Fruit fly (Drosophila melanogaster) whole organism, embryonic: ENCODE measurements around the gene Fer3HCH.

Source experiments
- Awh ChIP-seq: fragments of 200-800 bp; sonication (Bioruptor generic); IDR thresholded peaks from 2 replicates; pipeline ENCODE4, ENCODE4 v1.3.6; 2022; ENCODE audit warnings: missing biosample characterization, missing genetic modification characterization
- C15 ChIP-seq: fragments of 200-800 bp; sonication (Bioruptor generic); IDR thresholded peaks from 3 replicates; pipeline ENCODE4 v1.3.6; 2022; ENCODE audit warnings: missing biosample characterization, missing genetic modification characterization
- CG10267 ChIP-seq: fragments of 200-800 bp; sonication (Bioruptor generic); optimal IDR thresholded peaks from 2 replicates; lab custom pipeline; 2018; ENCODE audit warnings: missing biosample characterization, mild to moderate bottlenecking, missing genetic modification characterization, moderate library complexity
- CG12769 ChIP-seq: fragments of 200-800 bp; sonication (Bioruptor generic); optimal IDR thresholded peaks from 2 replicates; lab custom pipeline; 2019; ENCODE audit warnings: missing biosample characterization, mild to moderate bottlenecking, missing genetic modification characterization, moderate library complexity
- CG14965 ChIP-seq: fragments of 200-800 bp; sonication (Bioruptor generic); optimal IDR thresholded peaks from 2 replicates; lab custom pipeline; 2016; ENCODE audit warnings: missing biosample characterization, missing genetic modification characterization, borderline replicate concordance
- CG1529 ChIP-seq: fragments of 200-800 bp; sonication (Bioruptor generic); optimal IDR thresholded peaks from 3 replicates; lab custom pipeline; 2018; ENCODE audit warnings: missing biosample characterization, missing genetic modification characterization
- CG15514 ChIP-seq: fragments of 200-800 bp; sonication (Bioruptor generic); optimal IDR thresholded peaks from 3 replicates; lab custom pipeline; 2017; ENCODE audit warnings: missing biosample characterization, missing genetic modification characterization, mild to moderate bottlenecking, moderate library complexity, missing genetic modification reagents
- CG16813 ChIP-seq: fragments of 200-800 bp; sonication (Bioruptor generic); IDR thresholded peaks from 3 replicates; pipeline ENCODE4 v1.3.6; 2022; ENCODE audit warnings: missing biosample characterization, missing genetic modification characterization; ENCODE audit not compliant: partially characterized antibody
- CG17186 ChIP-seq: fragments of 200-800 bp; sonication (Bioruptor generic); optimal IDR thresholded peaks from 3 replicates; lab custom pipeline; 2017; ENCODE audit warnings: missing biosample characterization, missing genetic modification reagents, missing genetic modification characterization
- CG1792 ChIP-seq: fragments of 200-800 bp; sonication (Bioruptor generic); optimal IDR thresholded peaks from 2 replicates; lab custom pipeline; 2016; ENCODE audit warnings: missing biosample characterization, missing genetic modification characterization
- CG2199 ChIP-seq: fragments of 200-800 bp; sonication (Bioruptor generic); IDR thresholded peaks from 3 replicates; pipeline ENCODE4 v1.3.6; 2022; ENCODE audit warnings: missing biosample characterization, missing genetic modification characterization
- CG3163 ChIP-seq: fragments of 200-800 bp; sonication (Bioruptor generic); optimal IDR thresholded peaks from 3 replicates; lab custom pipeline; 2016; ENCODE audit warnings: missing biosample characterization, missing genetic modification characterization
- CG3281 ChIP-seq: fragments of 200-800 bp; sonication (Bioruptor generic); optimal IDR thresholded peaks from 3 replicates; lab custom pipeline; 2017; ENCODE audit warnings: missing biosample characterization, mild to moderate bottlenecking, missing genetic modification characterization
- CG3407 ChIP-seq: fragments of 200-800 bp; sonication (Bioruptor generic); optimal IDR thresholded peaks from 2 replicates; lab custom pipeline; 2018; ENCODE audit warnings: missing biosample characterization, mild to moderate bottlenecking, missing genetic modification characterization
- CG7987 ChIP-seq: fragments of 200-800 bp; sonication (Bioruptor generic); optimal IDR thresholded peaks from 2 replicates; lab custom pipeline; 2018; ENCODE audit warnings: missing biosample characterization, mild to moderate bottlenecking, missing genetic modification characterization, moderate library complexity
- CG8290 ChIP-seq, 3 experiments: fragments of 200-800 bp; sonication (Bioruptor generic); optimal IDR thresholded peaks; 2 replicates each; lab custom pipeline; 2016 to 2019; ENCODE audit warnings: missing biosample characterization in 3 of 3, missing genetic modification characterization in 3 of 3, mild to moderate bottlenecking in 2 of 3, moderate library complexity in 1 of 3
- CG9437 ChIP-seq: fragments of 200-800 bp; sonication (Bioruptor generic); optimal IDR thresholded peaks from 2 replicates; lab custom pipeline; 2018; ENCODE audit warnings: missing biosample characterization, mild to moderate bottlenecking, missing genetic modification characterization
- CTCF ChIP-seq: fragments of 200-800 bp; sonication (Bioruptor generic); optimal IDR thresholded peaks from 2 replicates; lab custom pipeline; 2017; ENCODE audit warnings: missing biosample characterization, mild to moderate bottlenecking, missing genetic modification characterization, moderate library complexity
- Dek ChIP-seq: fragments of 200-800 bp; sonication (Bioruptor generic); optimal IDR thresholded peaks from 3 replicates; lab custom pipeline; 2019; ENCODE audit warnings: missing biosample characterization, mild to moderate bottlenecking, missing genetic modification characterization, moderate library complexity
- Dip3 ChIP-seq: fragments of 200-800 bp; sonication (Bioruptor generic); optimal IDR thresholded peaks from 3 replicates; lab custom pipeline; 2016; ENCODE audit warnings: missing biosample characterization, missing genetic modification characterization
- Eip74EF ChIP-seq, 2 experiments: fragments of 200-800 bp in 1 of 2; fragments of >200 bp in 1 of 2; sonication (Bioruptor generic) in 1 of 2; optimal IDR thresholded peaks; 2 replicates each; lab custom pipeline; 2017 to 2019; ENCODE audit warnings: missing biosample characterization in 2 of 2, missing genetic modification characterization in 2 of 2, mild to moderate bottlenecking in 1 of 2, moderate library complexity in 1 of 2
- Fer2 ChIP-seq: fragments of 200-800 bp; sonication (Bioruptor generic); optimal IDR thresholded peaks from 2 replicates; lab custom pipeline; 2018; ENCODE audit warnings: missing biosample characterization, mild to moderate bottlenecking, missing genetic modification characterization, moderate library complexity
- Gug ChIP-seq: fragments of 200-800 bp; sonication (Bioruptor generic); IDR thresholded peaks from 4 replicates; pipeline ENCODE4 v1.3.6; 2022; ENCODE audit warnings: missing biosample characterization, missing genetic modification characterization
- HLHmδ ChIP-seq: fragments of 200-800 bp; sonication (Bioruptor generic); optimal IDR thresholded peaks from 2 replicates; lab custom pipeline; 2018; ENCODE audit warnings: missing biosample characterization, mild to moderate bottlenecking, missing genetic modification characterization, moderate library complexity
- Med ChIP-seq: fragments of 200-800 bp; sonication (Bioruptor generic); peaks from one replicate; lab custom pipeline; 2016; ENCODE audit warnings: missing biosample characterization, missing genetic modification characterization, mild to moderate bottlenecking, inconsistent platforms, moderate library complexity
- Poxn ChIP-seq: fragments of 200-800 bp; sonication (Bioruptor generic); IDR thresholded peaks from 2 replicates; pipeline ENCODE4 v1.3.6; 2022; ENCODE audit warnings: missing biosample characterization, missing genetic modification characterization
- Sry-δ ChIP-seq: fragments of 200-800 bp; sonication (Bioruptor generic); optimal IDR thresholded peaks from 2 replicates; lab custom pipeline; 2016; ENCODE audit warnings: missing biosample characterization, missing genetic modification characterization
- Tbp ChIP-seq: fragments of >200 bp; optimal IDR thresholded peaks from 2 replicates; lab custom pipeline; 2018; ENCODE audit warnings: missing biosample characterization, missing genetic modification characterization
- Trl ChIP-seq, 3 experiments: fragments of >200 bp in 2 of 3; fragments of 200-800 bp in 1 of 3; sonication (Bioruptor generic) in 1 of 3; optimal IDR thresholded peaks; 2 replicates in 1 of 3; 3 replicates in 2 of 3; lab custom pipeline; 2016 to 2017; ENCODE audit warnings: missing biosample characterization in 1 of 3, missing genetic modification characterization in 1 of 3
- Usf ChIP-seq: fragments of 200-800 bp; sonication (Bioruptor generic); optimal IDR thresholded peaks from 2 replicates; lab custom pipeline; 2017; ENCODE audit warnings: missing genotype, missing biosample characterization, missing genetic modification characterization
- Xbp1 ChIP-seq: fragments of 200-800 bp; sonication (Bioruptor generic); optimal IDR thresholded peaks from 3 replicates; lab custom pipeline; 2016; ENCODE audit warnings: missing biosample characterization, mild to moderate bottlenecking, missing genetic modification characterization
- Xrp1 ChIP-seq: fragments of 200-800 bp; sonication (Bioruptor generic); IDR thresholded peaks from 2 replicates; pipeline ENCODE4 v1.3.6; 2022; ENCODE audit warnings: missing biosample characterization, missing genetic modification characterization
- cg ChIP-seq: fragments of 200-800 bp; sonication (Bioruptor generic); optimal IDR thresholded peaks from 3 replicates; lab custom pipeline; 2019; ENCODE audit warnings: missing biosample characterization, mild to moderate bottlenecking, missing genetic modification characterization, moderate library complexity
- chm ChIP-seq: fragments of 200-800 bp; sonication (Bioruptor generic); IDR thresholded peaks from 2 replicates; pipeline ENCODE4 v1.3.6; 2022; ENCODE audit warnings: missing biosample characterization, missing genetic modification characterization
- dati ChIP-seq: fragments of 200-800 bp; sonication (Bioruptor generic); IDR thresholded peaks from 2 replicates; pipeline ENCODE4 v1.3.6; 2022; ENCODE audit warnings: missing biosample characterization, missing genetic modification characterization
- emc ChIP-seq: fragments of 200-800 bp; sonication (Bioruptor generic); optimal IDR thresholded peaks from 2 replicates; lab custom pipeline; 2016; ENCODE audit warnings: missing biosample characterization, missing genetic modification characterization
- eve ChIP-seq, 2 experiments: fragments of >200 bp; optimal IDR thresholded peaks; 2 replicates each; lab custom pipeline; 2017; ENCODE audit warnings: missing biosample characterization in 2 of 2, missing genetic modification characterization in 2 of 2
- jigr1 ChIP-seq: fragments of 200-800 bp; sonication (Bioruptor generic); IDR thresholded peaks from 3 replicates; pipeline ENCODE4 v1.3.6; 2022; ENCODE audit warnings: missing biosample characterization, missing genetic modification characterization
- klu ChIP-seq: fragments of 200-800 bp; sonication (Bioruptor generic); IDR thresholded peaks from 2 replicates; pipeline ENCODE4 v1.3.6; 2022; ENCODE audit warnings: missing biosample characterization, missing genetic modification characterization
- pfk ChIP-seq: fragments of 200-800 bp; sonication (Bioruptor generic); optimal IDR thresholded peaks from 2 replicates; lab custom pipeline; 2018; ENCODE audit warnings: missing biosample characterization, mild to moderate bottlenecking, missing genetic modification characterization, moderate library complexity
- pita ChIP-seq: fragments of 200-800 bp; sonication (Bioruptor generic); optimal IDR thresholded peaks from 2 replicates; lab custom pipeline; 2017; ENCODE audit warnings: missing biosample characterization, mild to moderate bottlenecking, missing genetic modification characterization
- rib ChIP-seq: fragments of 200-800 bp; sonication (Bioruptor generic); IDR thresholded peaks from 2 replicates; pipeline ENCODE4 v1.3.6; 2022; ENCODE audit warnings: missing biosample characterization, missing genetic modification characterization
- sc ChIP-seq, 3 experiments: fragments of >200 bp in 2 of 3; fragments of 200-800 bp in 1 of 3; sonication (Bioruptor generic) in 1 of 3; optimal IDR thresholded peaks; 2 replicates in 2 of 3; 3 replicates in 1 of 3; lab custom pipeline; 2017; ENCODE audit warnings: mild to moderate bottlenecking in 1 of 3, missing biosample characterization in 1 of 3, missing genetic modification characterization in 1 of 3, missing genetic modification reagents in 1 of 3
- ssp ChIP-seq: fragments of 200-800 bp; sonication (Bioruptor generic); IDR thresholded peaks from 2 replicates; pipeline ENCODE4 v1.3.6; 2022; ENCODE audit warnings: missing biosample characterization, missing genetic modification characterization
- stwl ChIP-seq: fragments of 200-800 bp; sonication (Bioruptor generic); optimal IDR thresholded peaks from 3 replicates; lab custom pipeline; 2018; ENCODE audit warnings: missing biosample characterization, mild to moderate bottlenecking, missing genetic modification characterization, moderate library complexity
- toy ChIP-seq: fragments of 200-800 bp; sonication (Bioruptor generic); IDR thresholded peaks from 2 replicates; pipeline ENCODE4 v1.3.6; 2022; ENCODE audit warnings: missing biosample characterization, missing genetic modification characterization
- unpg ChIP-seq: fragments of 200-800 bp; sonication (Bioruptor generic); optimal IDR thresholded peaks from 3 replicates; lab custom pipeline; 2018; ENCODE audit warnings: missing biosample characterization, mild to moderate bottlenecking, missing genetic modification characterization, moderate library complexity
- usp ChIP-seq: fragments of >200 bp; optimal IDR thresholded peaks from 2 replicates; lab custom pipeline; 2017; ENCODE audit warnings: missing biosample characterization, missing genetic modification characterization

Gene Fer3HCH

dm6 chrX:13131063-13131773 is 23.2 kb upstream of the Fer3HCH start (continued):
- TF ChIP-seq CG3407 (GFP tag; lab: Kevin White, UChicago), result peak; percentile 96
- peak; percentile 97 for TF ChIP-seq Fer2 (tag; lab: Kevin White, UChicago)
- TF ChIP-seq toy (GFP tag; lab: Robert Waterston, UW), result peak; percentile 98
- peak; percentile 100 for TF ChIP-seq CG12769
- peak; percentile 98 for TF ChIP-seq emc (GFP tag; lab: Kevin White, UChicago)
- peak; percentile 98 for TF ChIP-seq CG8290 (GFP tag; optimal IDR thresholded peaks at IDR 0.05; lab: Kevin White, UChicago)
- peak; percentile 81 to 100 for TF ChIP-seq CG8290 (tag; optimal IDR thresholded peaks at IDR 0.05; lab: Kevin White, UChicago)
- peak; percentile 98 for TF ChIP-seq unpg
- peak; percentile 99 for TF ChIP-seq CG1792 (GFP tag; lab: Kevin White, UChicago)
- TF ChIP-seq Tbp (GFP tag; lab: Kevin White, UChicago), result no peak
- TF ChIP-seq Xbp1 (GFP tag; lab: Kevin White, UChicago), result peak; percentile 99
- TF ChIP-seq CG17186 (GFP tag; lab: Kevin White, UChicago), result peak; percentile 89
- peak; percentile 58 for TF ChIP-seq HLHmδ (GFP tag; lab: Kevin White, UChicago)
- TF ChIP-seq Xrp1 (GFP tag; lab: Robert Waterston, UW), result peak; percentile 99
- peak; percentile 25; the same call in 1 of the 3 replicates for TF ChIP-seq CG16813
- no peak for TF ChIP-seq pita (GFP tag; lab: Kevin White, UChicago)
- peak; percentile 68 for TF ChIP-seq pfk (GFP tag; lab: Kevin White, UChicago)
- TF ChIP-seq CG7987 (GFP tag; lab: Kevin White, UChicago), result peak; percentile 95
- TF ChIP-seq Poxn, result peak; percentile 98
- peak; percentile 90 for TF ChIP-seq CG14965 (GFP tag; lab: Kevin White, UChicago)
- TF ChIP-seq Trl (optimal IDR thresholded peaks at IDR 0.05; lab: Kevin White, UChicago), result peak; percentile 96 to 98
- TF ChIP-seq Trl (GFP tag; optimal IDR thresholded peaks at IDR 0.05; lab: Kevin White, UChicago), result peak; percentile 99
- no peak for TF ChIP-seq usp
- peak; percentile 95 for TF ChIP-seq ssp (GFP tag; lab: Robert Waterston, UW)
- peak; percentile 99 for TF ChIP-seq Dip3 (GFP tag; lab: Kevin White, UChicago)
- peak; percentile 98 for TF ChIP-seq klu (GFP tag; lab: Robert Waterston, UW)
- peak; percentile 92 for TF ChIP-seq CG9437 (GFP tag; lab: Kevin White, UChicago)
- peak; percentile 92 for TF ChIP-seq CG10267 (tag; lab: Kevin White, UChicago)
- TF ChIP-seq Dek (tag; lab: Kevin White, UChicago), result peak; percentile 99
- TF ChIP-seq Med, result peak; percentile 100
- no peak for TF ChIP-seq cg (GFP tag; lab: Kevin White, UChicago)
- peak; percentile 99 for TF ChIP-seq Awh (GFP tag; lab: Robert Waterston, UW)
- TF ChIP-seq eve (GFP tag; optimal IDR thresholded peaks at IDR 0.05; lab: Kevin White, UChicago), result peak; percentile 46 to 95
- peak; percentile 99 for TF ChIP-seq rib (GFP tag; lab: Robert Waterston, UW)
- TF ChIP-seq chm, result peak; percentile 100
- no peak for TF ChIP-seq sc (optimal IDR thresholded peaks at IDR 0.05; lab: Kevin White, UChicago)
- peak; percentile 94 for TF ChIP-seq sc (GFP tag; optimal IDR thresholded peaks at IDR 0.05; lab: Kevin White, UChicago)
- peak; percentile 100 for TF ChIP-seq Gug (GFP tag; lab: Robert Waterston, UW)
- TF ChIP-seq Eip74EF (GFP tag; optimal IDR thresholded peaks at IDR 0.05; lab: Kevin White, UChicago), result peak in 1 of 2 experiments; percentile 95
- TF ChIP-seq CG2199, result peak; percentile 99
- TF ChIP-seq CTCF, result peak; percentile 74
- peak; percentile 98 for TF ChIP-seq CG3281 (GFP tag; lab: Kevin White, UChicago)
- peak; percentile 98 for TF ChIP-seq jigr1
- peak; percentile 98 for TF ChIP-seq C15 (GFP tag; lab: Robert Waterston, UW)
- peak; percentile 98 for TF ChIP-seq dati (GFP tag; lab: Robert Waterston, UW)
- peak; percentile 99 for TF ChIP-seq Usf
- peak; percentile 78 for TF ChIP-seq Sry-δ (GFP tag; lab: Kevin White, UChicago)
- TF ChIP-seq CG3163 (GFP tag; lab: Kevin White, UChicago), result peak; percentile 97
- peak; percentile 97 for TF ChIP-seq CG1529 (GFP tag; lab: Kevin White, UChicago)
- TF ChIP-seq stwl, result peak; percentile 6
- peak; percentile 96 for TF ChIP-seq CG15514 (GFP tag; lab: Kevin White, UChicago)
